Fruit fly (Drosophila melanogaster): ENCODE results near the gene CG42371.

The CG42371 gene

DNA sequence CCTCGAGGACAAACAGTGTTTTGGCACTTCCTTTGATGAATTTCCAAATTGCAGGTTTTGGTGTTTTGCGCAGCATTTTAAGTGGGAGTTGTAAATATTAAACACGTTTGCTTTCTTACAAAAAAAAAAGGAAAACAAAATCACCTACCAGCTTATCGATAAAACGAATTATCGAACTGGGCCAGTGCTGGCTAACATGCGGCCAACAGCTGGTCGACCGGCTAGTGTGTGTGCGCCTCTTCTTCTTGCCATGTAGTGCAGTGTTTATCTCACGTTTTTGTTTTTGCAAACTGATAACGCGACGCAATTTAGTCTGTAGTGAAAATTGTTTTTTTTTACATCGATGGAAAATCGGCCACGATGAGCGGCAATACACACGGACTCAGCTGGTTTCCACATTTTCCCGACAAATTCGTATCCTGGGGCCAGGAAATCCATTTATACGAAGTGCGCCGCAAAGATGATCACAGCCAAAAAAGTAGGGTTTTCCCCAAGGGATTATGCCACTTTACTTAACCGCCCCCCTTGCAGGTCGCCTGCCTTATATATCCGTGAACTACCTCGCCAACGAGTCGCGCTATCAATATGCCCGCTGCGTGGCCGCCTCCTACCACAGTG lies at the start of gene CG42371, which contains the start of the genes CG15386 and mio:
CG42371 (minus strand) TSS at position 180 of the 618 bp plus-strand sequence.
CG15386 (minus strand) TSS at position 180 of the 618 bp plus-strand sequence.
mio (plus strand) TSS at position 224 of the 618 bp plus-strand sequence.
- TF ChIP-seq insv (optimal IDR thresholded peaks at IDR 0.05) = no peak
- TF ChIP-seq Myc (optimal IDR thresholded peaks at IDR 0.05) = no peak
- TF ChIP-seq Sin3A (optimal IDR thresholded peaks at IDR 0.05) = no peak
- no peak for TF ChIP-seq psq (optimal IDR thresholded peaks at IDR 0.05)
- TF ChIP-seq ttk (optimal IDR thresholded peaks at IDR 0.05) = no peak
- TF ChIP-seq h (optimal IDR thresholded peaks at IDR 0.05) = no peak

DNA sequence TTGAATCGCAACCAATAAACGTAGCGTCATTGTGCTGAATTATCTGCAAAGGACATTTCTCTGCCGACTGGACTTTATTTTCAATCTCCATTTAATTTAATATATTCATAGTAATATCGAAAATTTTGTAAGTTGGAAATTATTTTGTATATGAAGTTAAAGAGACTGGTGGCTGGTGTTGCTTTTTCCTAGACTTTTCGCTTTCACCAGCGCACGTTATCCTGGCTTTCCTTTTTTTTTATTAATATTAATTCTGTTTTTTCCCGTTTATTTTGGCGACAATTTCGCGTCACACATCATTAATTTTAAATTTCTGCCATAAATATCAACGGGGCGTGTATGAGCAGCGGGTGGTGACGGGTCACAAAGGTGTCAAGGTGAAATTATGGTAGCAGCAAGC lies 48.2 kb upstream of the CG42371 start, which contains the start of gene CG34049:
CG34049 (minus strand) TSS at position 101 of the 400 bp plus-strand sequence.
- TF ChIP-seq Sin3A (optimal IDR thresholded peaks at IDR 0.05) (no peak), h (optimal IDR thresholded peaks at IDR 0.05) (no peak), psq (optimal IDR thresholded peaks at IDR 0.05) (no peak), ttk (optimal IDR thresholded peaks at IDR 0.05) (no peak), insv (optimal IDR thresholded peaks at IDR 0.05) (no peak), Myc (optimal IDR thresholded peaks at IDR 0.05) (no peak)

DNA sequence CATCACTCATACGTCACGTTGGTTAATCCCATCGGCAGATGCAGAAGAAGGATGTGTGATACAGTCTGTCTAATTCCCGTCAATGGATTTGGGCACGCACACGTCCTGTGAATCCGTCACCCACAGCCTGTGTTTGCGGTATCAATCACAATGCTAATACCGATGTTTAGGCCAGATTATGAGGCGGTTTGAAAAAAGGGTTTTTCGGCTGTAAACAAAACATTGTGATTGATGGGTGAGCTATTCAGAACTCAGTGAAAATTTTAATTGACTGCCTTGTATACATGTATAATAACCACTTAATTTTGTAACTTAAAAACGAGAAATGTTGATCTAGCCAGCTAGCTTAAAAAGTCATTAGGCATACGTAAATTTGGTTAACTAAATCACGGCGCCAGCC lies 46.1 kb upstream of the CG42371 start, which contains the start of gene CG4270:
CG4270 (plus strand) TSS at position 301 of the 400 bp plus-strand sequence.
- TF ChIP-seq Myc (optimal IDR thresholded peaks at IDR 0.05) (no peak), insv (optimal IDR thresholded peaks at IDR 0.05) (no peak), psq (optimal IDR thresholded peaks at IDR 0.05) (no peak), ttk (optimal IDR thresholded peaks at IDR 0.05) (no peak), Sin3A (optimal IDR thresholded peaks at IDR 0.05) (no peak), h (optimal IDR thresholded peaks at IDR 0.05) (no peak)

DNA sequence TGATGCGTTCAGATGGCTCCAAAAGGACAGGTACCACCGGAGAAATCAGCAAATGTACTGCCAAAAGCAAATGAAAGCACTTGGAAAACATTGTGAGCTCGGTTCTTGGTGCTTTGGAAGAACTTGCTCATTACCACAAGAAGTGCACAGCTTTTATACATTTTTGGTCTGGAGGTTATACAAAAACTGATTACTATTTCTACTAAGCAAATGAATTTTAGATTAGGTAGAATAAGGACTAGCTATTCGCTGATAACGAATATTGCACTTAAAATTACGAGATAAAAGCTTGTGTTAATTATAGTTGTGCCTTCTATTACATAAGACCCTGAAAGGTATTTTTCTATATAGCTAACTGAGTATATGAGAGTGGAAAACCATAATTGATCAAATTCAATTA lies 37.9 kb upstream of the CG42371 start, which contains the start of gene Send1:
Send1 (minus strand) TSS at position 101 of the 400 bp plus-strand sequence.
- TF ChIP-seq h (optimal IDR thresholded peaks at IDR 0.05) (no peak), insv (optimal IDR thresholded peaks at IDR 0.05) (no peak)

- no peak for TF ChIP-seq ttk (optimal IDR thresholded peaks at IDR 0.05)
- no peak for TF ChIP-seq insv (optimal IDR thresholded peaks at IDR 0.05)
- no peak for TF ChIP-seq Myc (optimal IDR thresholded peaks at IDR 0.05)
- TF ChIP-seq h (optimal IDR thresholded peaks at IDR 0.05) = no peak
- no peak for TF ChIP-seq Sin3A (optimal IDR thresholded peaks at IDR 0.05)
These were observed 35.7 kb upstream of the CG42371 start, which contains the start of gene CG17234 for dm6 chr2L:2252745-2253144. Gene CG17234, plus strand, starts transcription at chr2L:2253045.

DNA sequence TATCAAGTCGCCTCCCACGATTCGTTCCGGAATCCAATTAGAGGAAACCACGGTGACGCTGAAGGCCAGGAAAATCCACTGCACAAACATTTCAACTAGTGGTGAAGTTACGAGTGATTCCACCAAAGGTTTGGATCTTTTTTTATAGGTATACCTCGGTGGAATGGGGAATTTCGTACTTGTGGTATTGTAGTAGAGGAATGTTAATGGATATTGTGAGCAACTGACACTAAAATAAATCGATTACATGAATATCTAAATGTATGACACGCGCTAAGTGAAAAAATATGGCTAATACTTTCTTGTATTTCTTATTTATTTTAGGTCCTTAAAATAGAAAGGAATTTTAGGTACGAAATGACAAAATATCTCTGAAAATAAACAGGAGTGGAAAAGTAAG lies 35.2 kb upstream of the CG42371 start, which contains the start of gene CG17239:
CG17239 (minus strand) TSS at position 101 of the 400 bp plus-strand sequence.
- TF ChIP-seq ttk (optimal IDR thresholded peaks at IDR 0.05) = no peak
- TF ChIP-seq insv (optimal IDR thresholded peaks at IDR 0.05) = no peak
- no peak for TF ChIP-seq Sin3A (optimal IDR thresholded peaks at IDR 0.05)
- TF ChIP-seq psq (optimal IDR thresholded peaks at IDR 0.05) = no peak
- no peak for TF ChIP-seq h (optimal IDR thresholded peaks at IDR 0.05)

DNA sequence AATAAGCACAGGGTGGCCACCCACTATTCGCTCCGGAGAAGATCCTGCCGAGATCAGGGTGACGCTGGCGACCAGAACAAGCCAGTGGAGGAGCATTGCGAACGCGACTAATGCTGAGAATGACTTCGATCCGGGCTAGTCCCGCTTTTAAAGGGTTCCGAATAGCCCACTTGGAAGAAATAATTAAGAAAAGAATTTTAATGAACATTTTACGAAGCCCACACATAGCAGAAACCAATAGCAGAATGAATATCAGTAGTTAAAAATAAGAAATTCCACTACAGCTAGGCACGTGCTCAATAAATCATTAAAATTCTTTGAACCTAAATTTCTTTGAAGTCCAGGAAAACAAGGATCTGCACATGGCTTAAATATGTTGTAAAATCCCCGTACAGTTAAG lies 34.1 kb upstream of the CG42371 start, which contains the start of gene Ser12:
Ser12 (minus strand) TSS at position 101 of the 400 bp plus-strand sequence.
- no peak for TF ChIP-seq h (optimal IDR thresholded peaks at IDR 0.05)
- TF ChIP-seq Myc (optimal IDR thresholded peaks at IDR 0.05) = no peak
- no peak for TF ChIP-seq ttk (optimal IDR thresholded peaks at IDR 0.05)
- TF ChIP-seq psq (optimal IDR thresholded peaks at IDR 0.05) = no peak
- no peak for TF ChIP-seq insv (optimal IDR thresholded peaks at IDR 0.05)
- TF ChIP-seq Sin3A (optimal IDR thresholded peaks at IDR 0.05) = no peak

DNA sequence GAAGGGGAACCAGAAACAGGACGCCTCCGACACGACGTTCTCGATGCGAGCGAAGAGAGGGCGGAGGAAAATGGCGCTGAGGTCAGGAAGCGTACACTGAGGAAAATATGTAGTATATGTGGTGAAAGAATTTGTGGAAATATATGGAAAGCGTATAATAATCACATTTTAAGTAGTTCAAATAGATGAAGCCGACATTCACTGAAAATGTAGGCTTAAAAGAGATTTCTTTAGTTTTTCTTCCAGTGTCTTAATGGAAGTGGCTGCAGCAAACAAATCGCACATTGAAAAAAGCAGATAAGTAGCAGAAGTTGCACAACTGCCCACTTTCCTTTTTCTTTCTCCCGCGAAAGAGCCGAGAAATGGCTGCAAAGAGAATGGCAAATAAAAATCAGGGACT lies 32.5 kb upstream of the CG42371 start:
- TF ChIP-seq Sin3A (optimal IDR thresholded peaks at IDR 0.05) (no peak), h (optimal IDR thresholded peaks at IDR 0.05) (no peak), Myc (optimal IDR thresholded peaks at IDR 0.05) (no peak), psq (optimal IDR thresholded peaks at IDR 0.05) (no peak), insv (optimal IDR thresholded peaks at IDR 0.05) (no peak), ttk (optimal IDR thresholded peaks at IDR 0.05) (no peak)

- TF ChIP-seq Myc (optimal IDR thresholded peaks at IDR 0.05) = no peak
- TF ChIP-seq psq (optimal IDR thresholded peaks at IDR 0.05) = no peak
These were observed 25.7 kb upstream of the CG42371 start for dm6 chr2L:2242783-2243182.

DNA sequence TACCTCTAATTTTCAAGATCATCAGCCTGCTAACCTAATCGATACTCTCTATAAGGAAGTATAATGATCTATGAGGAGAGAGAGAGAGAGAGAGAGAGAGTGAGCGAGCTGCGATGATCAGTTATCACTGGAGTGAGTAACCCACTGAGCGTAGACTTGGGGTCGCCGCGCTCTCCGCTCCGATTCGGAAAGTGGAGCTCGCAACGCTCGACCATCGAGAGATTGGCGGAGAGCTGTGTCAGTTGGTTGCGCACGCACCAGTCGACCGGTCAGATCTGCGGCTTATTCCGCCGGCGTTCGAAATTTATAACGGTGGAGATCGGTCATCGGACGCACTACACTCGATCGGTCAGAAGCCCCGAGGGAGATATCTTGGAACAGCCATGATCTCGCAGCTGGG lies 25.1 kb upstream of the CG42371 start, which contains the start of gene CG4267:
CG4267 (plus strand) TSS at position 240 of the 400 bp plus-strand sequence.
- TF ChIP-seq psq (optimal IDR thresholded peaks at IDR 0.05) (no peak), h (optimal IDR thresholded peaks at IDR 0.05) (no peak), insv (optimal IDR thresholded peaks at IDR 0.05) (no peak), Sin3A (optimal IDR thresholded peaks at IDR 0.05) (no peak), Myc (optimal IDR thresholded peaks at IDR 0.05) (no peak), ttk (optimal IDR thresholded peaks at IDR 0.05) (no peak)

DNA sequence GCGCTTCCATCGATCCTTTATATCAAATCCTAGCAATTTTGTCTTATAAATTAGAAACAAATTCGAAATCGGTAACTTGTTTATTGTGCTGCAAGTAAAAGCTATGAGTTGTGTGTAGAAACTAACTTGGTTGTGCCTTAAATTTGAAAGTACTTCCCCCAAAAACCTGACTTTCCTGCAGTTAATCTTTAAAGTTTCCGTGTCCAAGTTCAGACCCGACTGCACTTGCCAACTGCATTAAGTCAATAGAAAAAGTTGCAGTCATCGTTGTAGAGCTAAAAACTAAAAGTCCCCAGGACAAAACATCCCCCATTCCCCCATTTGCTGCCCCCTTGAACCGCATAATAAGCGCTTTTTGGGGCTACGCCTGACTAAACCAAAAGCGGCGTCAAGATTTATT lies 23.4 kb upstream of the CG42371 start, which contains the start of gene Tengl1:
Tengl1 (minus strand) TSS at position 101 of the 400 bp plus-strand sequence.
- TF ChIP-seq psq (optimal IDR thresholded peaks at IDR 0.05) = no peak
- TF ChIP-seq insv (optimal IDR thresholded peaks at IDR 0.05) = no peak
- no peak for TF ChIP-seq Myc (optimal IDR thresholded peaks at IDR 0.05)
- TF ChIP-seq h (optimal IDR thresholded peaks at IDR 0.05) = no peak
- TF ChIP-seq ttk (optimal IDR thresholded peaks at IDR 0.05) = no peak
- no peak for TF ChIP-seq Sin3A (optimal IDR thresholded peaks at IDR 0.05)

- TF ChIP-seq Sin3A (optimal IDR thresholded peaks at IDR 0.05) = no peak
- no peak for TF ChIP-seq psq (optimal IDR thresholded peaks at IDR 0.05)
- no peak for TF ChIP-seq Myc (optimal IDR thresholded peaks at IDR 0.05)
- no peak for TF ChIP-seq ttk (optimal IDR thresholded peaks at IDR 0.05)
- no peak for TF ChIP-seq insv (optimal IDR thresholded peaks at IDR 0.05)
- TF ChIP-seq h (optimal IDR thresholded peaks at IDR 0.05) = no peak
These were observed 22.2 kb upstream of the CG42371 start, which contains the start of gene Tengl2 for dm6 chr2L:2239284-2239683. Gene Tengl2, minus strand, starts transcription at chr2L:2239384.

All from Kc167 (cell line).